Worm (Caenorhabditis elegans) whole organism, L4 larva: ENCODE measurements around the gene F55C10.4.
A peak's percentile ranks its signal among the peaks of the same experiment; 100 is the strongest.

ENCODE experiments used
- D1046.2 ChIP-seq: fragments of 200-800 bp; sonication (Bioruptor generic); IDR thresholded peaks from 2 replicates; pipeline ENCODE4 v1.3.6; 2022; ENCODE audit warnings: missing genetic modification characterization, missing compliant biosample characterization
- F37D6.2 ChIP-seq: sonication (generic microtip); optimal IDR thresholded peaks from 2 replicates; lab custom pipeline; 2016; ENCODE audit warnings: mild to moderate bottlenecking, missing genetic modification characterization, missing compliant biosample characterization
- F49E8.2 ChIP-seq: sonication (generic microtip); optimal IDR thresholded peaks from 2 replicates; lab custom pipeline; 2016; ENCODE audit warnings: missing compliant biosample characterization, mild to moderate bottlenecking, missing genetic modification characterization, borderline replicate concordance
- T20F7.1 ChIP-seq: fragments of 200-800 bp; sonication (Bioruptor generic); optimal IDR thresholded peaks from 2 replicates; lab custom pipeline; 2018; ENCODE audit warnings: mild to moderate bottlenecking, missing genetic modification characterization, missing compliant biosample characterization
- Y105C5A.15 ChIP-seq: fragments of 200-800 bp; sonication (Bioruptor generic); IDR thresholded peaks from 2 replicates; pipeline ENCODE4 v1.3.6; 2022; ENCODE audit warnings: missing genetic modification characterization, missing compliant biosample characterization
- Y48G9A.11 ChIP-seq: fragments of 200-800 bp; sonication (Bioruptor generic); IDR thresholded peaks from 2 replicates; pipeline ENCODE4 v1.3.6; 2022; ENCODE audit warnings: missing genetic modification reagents, missing genetic modification characterization, missing compliant biosample characterization
- Y5F2A.4 ChIP-seq: fragments of 200-800 bp; sonication (Bioruptor generic); optimal IDR thresholded peaks from 2 replicates; lab custom pipeline; 2018; ENCODE audit warnings: mild to moderate bottlenecking, missing genetic modification characterization, missing compliant biosample characterization
- Y75B8A.6 ChIP-seq: fragments of 200-800 bp; sonication (Bioruptor generic); IDR thresholded peaks from 2 replicates; pipeline ENCODE4 v1.3.6; 2022; ENCODE audit warnings: missing genetic modification reagents, missing genetic modification characterization, missing compliant biosample characterization
- ZK546.5 ChIP-seq, 2 experiments: sonication (generic microtip); optimal IDR thresholded peaks; 2 replicates each; lab custom pipeline; 2017; ENCODE audit warnings: missing biosample characterization in 2 of 2, missing genetic modification characterization in 2 of 2
- arid-1 ChIP-seq: fragments of 200-800 bp; sonication (Bioruptor generic); conservative IDR thresholded peaks from 2 replicates; pipeline ENCODE4 v1.3.6; 2022; ENCODE audit warnings: missing genetic modification reagents, missing genetic modification characterization, missing compliant biosample characterization
- ceh-32 ChIP-seq: sonication (generic microtip); optimal IDR thresholded peaks from 2 replicates; lab custom pipeline; 2016; ENCODE audit warnings: mild to moderate bottlenecking, missing genetic modification characterization, missing compliant biosample characterization; ENCODE audit not compliant: poor library complexity
- ceh-44 ChIP-seq: fragments of 200-800 bp; sonication (Bioruptor generic); IDR thresholded peaks from 2 replicates; pipeline ENCODE4 v1.3.6; 2022; ENCODE audit warnings: missing genetic modification reagents, missing genetic modification characterization, missing compliant biosample characterization
- cey-2 ChIP-seq: sonication (generic microtip); optimal IDR thresholded peaks from 3 replicates; lab custom pipeline; 2017; ENCODE audit warnings: missing genetic modification characterization, mild to moderate bottlenecking, missing compliant biosample characterization, antibody characterized with exemption, borderline replicate concordance; ENCODE audit not compliant: insufficient read depth
- ctbp-1 ChIP-seq: fragments of 200-800 bp; sonication (Bioruptor generic); IDR thresholded peaks from 2 replicates; pipeline ENCODE4 v1.3.6; 2022; ENCODE audit warnings: missing genetic modification reagents, missing genetic modification characterization, missing compliant biosample characterization
- daf-12 ChIP-seq: fragments of 150-350 bp; optimal IDR thresholded peaks from 2 replicates; lab custom pipeline; 2014; ENCODE audit warnings: missing biosample characterization, missing genetic modification reagents, missing genetic modification characterization
- daf-19 ChIP-seq: fragments of 200-800 bp; sonication (Bioruptor generic); conservative IDR thresholded peaks from 2 replicates; pipeline ENCODE4 v1.3.6; 2022; ENCODE audit warnings: missing genetic modification characterization, missing compliant biosample characterization
- daf-8 ChIP-seq: fragments of 200-800 bp; sonication (Bioruptor generic); IDR thresholded peaks from 2 replicates; pipeline ENCODE4 v1.3.6; 2022; ENCODE audit warnings: missing genetic modification characterization, missing compliant biosample characterization
- dmd-9 ChIP-seq: fragments of 200-800 bp; sonication (Bioruptor generic); IDR thresholded peaks from 2 replicates; pipeline ENCODE4 v1.3.6; 2022; ENCODE audit warnings: missing genetic modification reagents, missing genetic modification characterization, missing compliant biosample characterization
- duxl-1 ChIP-seq: sonication (generic microtip); optimal IDR thresholded peaks from 2 replicates; lab custom pipeline; 2016; ENCODE audit warnings: mild to moderate bottlenecking, missing genetic modification characterization, moderate library complexity, missing compliant biosample characterization; ENCODE audit not compliant: poor library complexity
- egl-27 ChIP-seq: sonication (generic microtip); optimal IDR thresholded peaks from 3 replicates; lab custom pipeline; 2017; ENCODE audit warnings: missing biosample characterization, missing genetic modification reagents, missing genetic modification characterization
- egl-43 ChIP-seq: fragments of 200-800 bp; sonication (Bioruptor generic); IDR thresholded peaks from 2 replicates; pipeline ENCODE4 v1.3.6; 2022; ENCODE audit warnings: missing genetic modification reagents, missing genetic modification characterization, missing compliant biosample characterization
- fos-1 ChIP-seq: fragments of 150-350 bp; optimal IDR thresholded peaks from 2 replicates; lab custom pipeline; 2014; ENCODE audit warnings: missing biosample characterization, missing genetic modification characterization
- hlh-11 ChIP-seq: fragments of 200-800 bp; sonication (Bioruptor generic); optimal IDR thresholded peaks from 2 replicates; lab custom pipeline; 2018; ENCODE audit warnings: mild to moderate bottlenecking, missing genetic modification characterization, missing compliant biosample characterization
- hlh-30 ChIP-seq: sonication (generic microtip); optimal IDR thresholded peaks from 2 replicates; lab custom pipeline; 2017; ENCODE audit warnings: antibody characterized with exemption, mild to moderate bottlenecking, missing genetic modification characterization, missing compliant biosample characterization; ENCODE audit not compliant: insufficient read depth
- hmg-1.1 ChIP-seq: fragments of 200-800 bp; sonication (Bioruptor generic); IDR thresholded peaks from 2 replicates; pipeline ENCODE4 v1.3.6; 2022; ENCODE audit warnings: missing genetic modification reagents, missing genetic modification characterization, missing compliant biosample characterization
- lin-15B ChIP-seq: fragments of 150-350 bp; sonication (generic microtip); optimal IDR thresholded peaks from 3 replicates; lab custom pipeline; 2014; ENCODE audit warnings: missing biosample characterization, missing genetic modification characterization
- lin-39 ChIP-seq: fragments of 150-350 bp; optimal IDR thresholded peaks from 2 replicates; lab custom pipeline; 2014; ENCODE audit warnings: missing biosample characterization, missing genetic modification reagents, missing genetic modification characterization
- madf-5 ChIP-seq, 2 experiments: fragments of 200-800 bp; sonication (Bioruptor generic); IDR thresholded peaks; 2 replicates each; pipeline ENCODE4 v1.3.6; 2022; ENCODE audit warnings: missing compliant biosample characterization in 2 of 2, missing genetic modification characterization in 2 of 2
- mdt-29 ChIP-seq: fragments of 200-800 bp; sonication (Bioruptor generic); IDR thresholded peaks from 2 replicates; pipeline ENCODE4 v1.3.6; 2022; ENCODE audit warnings: missing genetic modification reagents, missing genetic modification characterization, missing compliant biosample characterization
- nhr-10 ChIP-seq: fragments of 150-350 bp; optimal IDR thresholded peaks from 2 replicates; lab custom pipeline; 2014; ENCODE audit warnings: missing biosample characterization, missing genetic modification characterization
- nhr-111 ChIP-seq: fragments of 200-800 bp; sonication (Bioruptor generic); optimal IDR thresholded peaks from 2 replicates; lab custom pipeline; 2018; ENCODE audit warnings: mild to moderate bottlenecking, missing genetic modification characterization, missing compliant biosample characterization
- nhr-25 ChIP-seq: sonication (generic microtip); optimal IDR thresholded peaks from 2 replicates; lab custom pipeline; 2017; ENCODE audit warnings: missing genetic modification characterization, mild to moderate bottlenecking, missing compliant biosample characterization, antibody characterized with exemption, moderate library complexity, borderline replicate concordance; ENCODE audit not compliant: insufficient read depth
- nhr-28 ChIP-seq: fragments of 150-350 bp; optimal IDR thresholded peaks from 2 replicates; lab custom pipeline; 2014; ENCODE audit warnings: missing biosample characterization, missing genetic modification characterization
- nhr-41 ChIP-seq: fragments of 200-800 bp; sonication (Bioruptor generic); IDR thresholded peaks from 2 replicates; pipeline ENCODE4 v1.3.6; 2022; ENCODE audit warnings: missing genetic modification reagents, missing genetic modification characterization, missing compliant biosample characterization
- nhr-42 ChIP-seq: fragments of 200-800 bp; sonication (Bioruptor generic); IDR thresholded peaks from 2 replicates; pipeline ENCODE4 v1.3.6; 2022; ENCODE audit warnings: missing genetic modification characterization, missing compliant biosample characterization
- nhr-6 ChIP-seq: fragments of 150-350 bp; optimal IDR thresholded peaks from 2 replicates; lab custom pipeline; 2014; ENCODE audit warnings: missing biosample characterization, missing genetic modification characterization
- nhr-76 ChIP-seq: fragments of 150-350 bp; optimal IDR thresholded peaks from 2 replicates; lab custom pipeline; 2014; ENCODE audit warnings: missing biosample characterization, missing genetic modification characterization
- nhr-77 ChIP-seq: fragments of 150-350 bp; optimal IDR thresholded peaks from 2 replicates; lab custom pipeline; 2014; ENCODE audit warnings: missing biosample characterization, missing genetic modification characterization
- pha-4 ChIP-seq, 2 experiments: fragments of 150-350 bp in 1 of 2; fragments of 200-800 bp in 1 of 2; sonication (Bioruptor generic) in 1 of 2; IDR thresholded peaks in 1 of 2; optimal IDR thresholded peaks in 1 of 2; 2 replicates each; pipeline versions ENCODE4 v1.3.6 to Lab custom; 2014 to 2022; ENCODE audit warnings: missing genetic modification characterization in 2 of 2, missing genetic modification reagents in 2 of 2, missing biosample characterization in 1 of 2, missing compliant biosample characterization in 1 of 2
- pqm-1 ChIP-seq: sonication (generic microtip); optimal IDR thresholded peaks from 2 replicates; lab custom pipeline; 2017; ENCODE audit warnings: missing biosample characterization, missing genetic modification characterization
- sdz-12 ChIP-seq: fragments of 200-800 bp; sonication (Bioruptor generic); optimal IDR thresholded peaks from 2 replicates; lab custom pipeline; 2018; ENCODE audit warnings: mild to moderate bottlenecking, missing genetic modification characterization, missing compliant biosample characterization
- set-16 ChIP-seq: fragments of 200-800 bp; sonication (Bioruptor generic); IDR thresholded peaks from 2 replicates; pipeline ENCODE4 v1.3.6; 2022; ENCODE audit warnings: missing genetic modification reagents, missing genetic modification characterization, missing compliant biosample characterization
- skn-1 ChIP-seq: fragments of 150-350 bp; optimal IDR thresholded peaks from 2 replicates; lab custom pipeline; 2014; ENCODE audit warnings: missing biosample characterization, missing genetic modification characterization
- snpc-1.2 ChIP-seq: fragments of 200-800 bp; sonication (Bioruptor generic); IDR thresholded peaks from 2 replicates; pipeline ENCODE4 v1.3.6; 2022; ENCODE audit warnings: missing genetic modification reagents, missing genetic modification characterization, missing compliant biosample characterization
- spr-3 ChIP-seq: fragments of 200-800 bp; sonication (Bioruptor generic); optimal IDR thresholded peaks from 2 replicates; lab custom pipeline; 2018; ENCODE audit warnings: mild to moderate bottlenecking, missing genetic modification characterization, missing compliant biosample characterization
- tra-1 ChIP-seq: fragments of 200-800 bp; sonication (Bioruptor generic); IDR thresholded peaks from 2 replicates; pipeline ENCODE4 v1.3.6; 2022; ENCODE audit warnings: missing genetic modification reagents, missing genetic modification characterization, missing compliant biosample characterization
- unc-130 ChIP-seq: sonication (generic microtip); optimal IDR thresholded peaks from 2 replicates; lab custom pipeline; 2016; ENCODE audit warnings: missing genetic modification reagents, missing genetic modification characterization, missing compliant biosample characterization
- vab-7 ChIP-seq: fragments of 200-800 bp; sonication (Bioruptor generic); IDR thresholded peaks from 2 replicates; pipeline ENCODE4 v1.3.6; 2022; ENCODE audit warnings: missing genetic modification reagents, missing genetic modification characterization, missing compliant biosample characterization
- zfp-3 ChIP-seq: fragments of 200-800 bp; sonication (Bioruptor generic); conservative IDR thresholded peaks from 2 replicates; pipeline ENCODE4 v1.3.6; 2022; ENCODE audit warnings: missing genetic modification reagents, missing genetic modification characterization, missing compliant biosample characterization
- zip-11 ChIP-seq: fragments of 200-800 bp; sonication (Bioruptor generic); IDR thresholded peaks from 2 replicates; pipeline ENCODE4 v1.3.6; 2022; ENCODE audit warnings: missing genetic modification characterization, missing compliant biosample characterization

Gene F55C10.4

DNA sequence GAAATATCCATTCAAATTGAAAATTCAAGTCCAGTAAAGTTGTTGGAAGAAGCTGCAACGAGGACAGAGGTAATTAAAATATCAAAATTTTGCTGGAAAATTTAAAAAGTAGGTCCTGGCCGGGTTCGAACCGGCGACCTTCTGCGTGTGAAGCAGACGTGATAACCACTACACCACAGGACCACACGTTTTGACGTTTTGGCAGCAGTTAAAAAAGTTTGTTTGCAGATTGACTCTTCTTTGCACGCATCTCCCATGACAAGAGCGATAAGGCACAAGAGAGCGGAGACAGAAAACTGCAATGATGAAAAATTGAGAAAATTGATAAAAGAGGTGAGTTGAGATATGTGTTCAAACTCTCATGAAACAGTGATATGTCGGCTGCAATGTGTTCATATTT, 25.6 kb downstream of the F55C10.4 start (continued):
- peak; percentile 69 for TF ChIP-seq hlh-30 (tag; lab: Kevin White, UChicago)
- TF ChIP-seq dmd-9 (GFP tag; lab: Robert Waterston, UW), result 0 out of 2 replicates have a peak, but pooled peaks have one; percentile 54
- TF ChIP-seq hmg-1.1 (GFP tag; lab: Robert Waterston, UW), result peak; percentile 71
- no peak for TF ChIP-seq nhr-76
- TF ChIP-seq nhr-25 (tag; lab: Kevin White, UChicago), result no peak
- no peak for TF ChIP-seq daf-19 (GFP tag; lab: Robert Waterston, UW)
- no peak for TF ChIP-seq tra-1 (GFP tag; lab: Robert Waterston, UW)
- TF ChIP-seq daf-8 (GFP tag; lab: Robert Waterston, UW), result no peak
- TF ChIP-seq nhr-41 (GFP tag; lab: Robert Waterston, UW), result no peak
- TF ChIP-seq ceh-44, result 0 out of 2 replicates have a peak, but pooled peaks have one; percentile 18
- no peak for TF ChIP-seq duxl-1 (tag; lab: Kevin White, UChicago)
- no peak for TF ChIP-seq cey-2 (tag; lab: Kevin White, UChicago)
- no peak for TF ChIP-seq nhr-10 (tag; lab: Kevin White, UChicago)
- peak; percentile 36 for TF ChIP-seq pqm-1
- TF ChIP-seq madf-5 (GFP tag; IDR thresholded peaks at IDR 0.05; lab: Robert Waterston, UW), result no peak
- no peak for TF ChIP-seq ctbp-1
- no peak for TF ChIP-seq nhr-42 (GFP tag; lab: Robert Waterston, UW)
- no peak; the same call in 1 of the 2 replicates for TF ChIP-seq egl-43 (GFP tag; lab: Robert Waterston, UW)
- TF ChIP-seq Y5F2A.4 (GFP tag; lab: Kevin White, UChicago), result no peak
- no peak for TF ChIP-seq zip-11
- TF ChIP-seq vab-7 (GFP tag; lab: Robert Waterston, UW), result peak; percentile 64
- TF ChIP-seq spr-3, result no peak
- TF ChIP-seq nhr-28 (tag; lab: Kevin White, UChicago), result peak; percentile 54
- TF ChIP-seq unc-130, result no peak
- TF ChIP-seq snpc-1.2, result peak; percentile 77; the same call in 1 of the 2 replicates
- TF ChIP-seq ceh-32 (tag; lab: Kevin White, UChicago), result no peak
- no peak for TF ChIP-seq D1046.2 (GFP tag; lab: Robert Waterston, UW)
- 0 out of 2 replicates have a peak, but pooled peaks have one; percentile 22 for TF ChIP-seq Y48G9A.11
- TF ChIP-seq ZK546.5 (tag; optimal IDR thresholded peaks at IDR 0.05; lab: Kevin White, UChicago), result no peak
- TF ChIP-seq pha-4 (GFP tag; IDR thresholded peaks at IDR 0.05; lab: Robert Waterston, UW), result no peak
- TF ChIP-seq pha-4 (tag; optimal IDR thresholded peaks at IDR 0.05; lab: Kevin White, UChicago), result no peak
- peak; percentile 77 for TF ChIP-seq hlh-11 (tag; lab: Kevin White, UChicago)
- TF ChIP-seq skn-1, result no peak
- peak; percentile 17 for TF ChIP-seq T20F7.1 (GFP tag; lab: Kevin White, UChicago)
- TF ChIP-seq F49E8.2 (tag; lab: Kevin White, UChicago), result no peak
- TF ChIP-seq nhr-111 (GFP tag; lab: Kevin White, UChicago), result no peak
- no peak for TF ChIP-seq set-16 (GFP tag; lab: Robert Waterston, UW)
- TF ChIP-seq sdz-12 (GFP tag; lab: Kevin White, UChicago), result no peak
- TF ChIP-seq lin-15B (tag; lab: Kevin White, UChicago), result no peak
- TF ChIP-seq lin-39 (tag; lab: Kevin White, UChicago), result no peak
- TF ChIP-seq Y105C5A.15 (GFP tag; lab: Robert Waterston, UW), result no peak
- no peak for TF ChIP-seq Y75B8A.6 (GFP tag; lab: Robert Waterston, UW)
- TF ChIP-seq zfp-3, result peak; percentile 70; the same call in 1 of the 2 replicates
- peak; percentile 58; the same call in 1 of the 2 replicates for TF ChIP-seq arid-1 (GFP tag; lab: Robert Waterston, UW)
- TF ChIP-seq nhr-6 (tag; lab: Kevin White, UChicago), result no peak
- no peak for TF ChIP-seq egl-27 (tag; lab: Kevin White, UChicago)
- no peak for TF ChIP-seq fos-1 (tag; lab: Kevin White, UChicago)
- no peak for TF ChIP-seq mdt-29 (GFP tag; lab: Robert Waterston, UW)
- no peak for TF ChIP-seq F37D6.2
- no peak for TF ChIP-seq daf-12 (tag; lab: Kevin White, UChicago)
- no peak for TF ChIP-seq nhr-77
